Fruit fly (Drosophila melanogaster): ENCODE data around the gene Tengl2.

- peak; percentile 90 for TF ChIP-seq CG4820 (GFP tag; optimal IDR thresholded peaks at IDR 0.05)
- TF ChIP-seq lmd (GFP tag; IDR thresholded peaks at IDR 0.05), result no peak
- peak; percentile 84 for TF ChIP-seq CG17829 (tag; optimal IDR thresholded peaks at IDR 0.05)
- no peak for TF ChIP-seq Poxn (GFP tag; IDR thresholded peaks at IDR 0.05)
- TF ChIP-seq HLH54F (GFP tag; optimal IDR thresholded peaks at IDR 0.05), result peak; percentile 78
- TF ChIP-seq Med (GFP tag), result peak; percentile 98
Observed at dm6 chr2L:2198613-2199432, 40.4 kb downstream of the Tengl2 start.
